Fruit fly (Drosophila melanogaster) whole organism, embryonic: Measurements from ENCODE around the gene mRpS18C.

Source experiments
- Atf-2 ChIP-seq: fragments of 200-800 bp; sonication (Bioruptor generic); optimal IDR thresholded peaks from 2 replicates; lab custom pipeline; 2016; ENCODE audit warnings: missing biosample characterization, missing genetic modification characterization
- BtbVII ChIP-seq: fragments of 200-800 bp; sonication (Bioruptor generic); optimal IDR thresholded peaks from 3 replicates; lab custom pipeline; 2017; ENCODE audit warnings: missing biosample characterization, mild to moderate bottlenecking, missing genetic modification characterization
- CG10321 ChIP-seq: fragments of 200-800 bp; sonication (Bioruptor generic); IDR thresholded peaks from 2 replicates; pipeline ENCODE4 v1.3.6; 2022; ENCODE audit warnings: missing biosample characterization, missing genetic modification characterization
- CG10654 ChIP-seq: fragments of 200-800 bp; sonication (Bioruptor generic); optimal IDR thresholded peaks from 2 replicates; lab custom pipeline; 2016; ENCODE audit warnings: missing biosample characterization, missing genetic modification characterization
- CG11085 ChIP-seq: fragments of 200-800 bp; sonication (Bioruptor generic); IDR thresholded peaks from 2 replicates; pipeline ENCODE4 v1.3.6; 2022; ENCODE audit warnings: missing biosample characterization, missing genetic modification characterization
- CG12155 ChIP-seq: fragments of 200-800 bp; sonication (Bioruptor generic); optimal IDR thresholded peaks from 3 replicates; lab custom pipeline; 2016; ENCODE audit warnings: missing biosample characterization, missing genetic modification characterization
- CG1233 ChIP-seq: fragments of 200-800 bp; sonication (Bioruptor generic); optimal IDR thresholded peaks from 4 replicates; lab custom pipeline; 2018; ENCODE audit warnings: missing biosample characterization, mild to moderate bottlenecking, missing genetic modification characterization
- CG12769 ChIP-seq: fragments of 200-800 bp; sonication (Bioruptor generic); optimal IDR thresholded peaks from 2 replicates; lab custom pipeline; 2019; ENCODE audit warnings: missing biosample characterization, mild to moderate bottlenecking, missing genetic modification characterization, moderate library complexity
- CG13424 ChIP-seq: fragments of 200-800 bp; sonication (Bioruptor generic); optimal IDR thresholded peaks from 2 replicates; lab custom pipeline; 2019; ENCODE audit warnings: missing biosample characterization, mild to moderate bottlenecking, missing genetic modification characterization, moderate library complexity
- CG13624 ChIP-seq: fragments of 200-800 bp; sonication (Bioruptor generic); optimal IDR thresholded peaks from 2 replicates; lab custom pipeline; 2016; ENCODE audit warnings: missing biosample characterization, missing genetic modification characterization
- CG15011 ChIP-seq: fragments of 200-800 bp; sonication (Bioruptor generic); optimal IDR thresholded peaks from 3 replicates; lab custom pipeline; 2018; ENCODE audit warnings: missing biosample characterization, mild to moderate bottlenecking, missing genetic modification characterization
- CG1603 ChIP-seq: fragments of 200-800 bp; sonication (Bioruptor generic); optimal IDR thresholded peaks from 2 replicates; lab custom pipeline; 2019; ENCODE audit warnings: missing biosample characterization, mild to moderate bottlenecking, missing genetic modification characterization, moderate library complexity
- CG18262 ChIP-seq: fragments of 200-800 bp; optimal IDR thresholded peaks from 3 replicates; lab custom pipeline; 2019; ENCODE audit warnings: missing biosample characterization, mild to moderate bottlenecking, missing genetic modification characterization, moderate library complexity
- CG31388 ChIP-seq: fragments of 200-800 bp; sonication (Bioruptor generic); optimal IDR thresholded peaks from 2 replicates; lab custom pipeline; 2016; ENCODE audit warnings: missing biosample characterization, missing genetic modification characterization
- CG34376 ChIP-seq: fragments of 200-800 bp; sonication (Bioruptor generic); optimal IDR thresholded peaks from 2 replicates; lab custom pipeline; 2018; ENCODE audit warnings: missing biosample characterization, mild to moderate bottlenecking, missing genetic modification characterization
- CG3995 ChIP-seq: fragments of 200-800 bp; sonication (Bioruptor generic); optimal IDR thresholded peaks from 3 replicates; lab custom pipeline; 2016; ENCODE audit warnings: missing biosample characterization, missing genetic modification characterization
- CG4404 ChIP-seq: fragments of 200-800 bp; sonication (Bioruptor generic); IDR thresholded peaks from 2 replicates; pipeline ENCODE4 v1.3.6; 2022; ENCODE audit warnings: missing biosample characterization, missing genetic modification characterization
- CG7928 ChIP-seq: fragments of 200-800 bp; sonication (Bioruptor generic); optimal IDR thresholded peaks from 2 replicates; lab custom pipeline; 2017; ENCODE audit warnings: missing biosample characterization, mild to moderate bottlenecking, missing genetic modification characterization
- CrebB ChIP-seq: fragments of 200-800 bp; sonication (Bioruptor generic); optimal IDR thresholded peaks from 3 replicates; lab custom pipeline; 2018; ENCODE audit warnings: missing biosample characterization, mild to moderate bottlenecking, missing genetic modification characterization
- Dll ChIP-seq: fragments of 200-800 bp; sonication (Bioruptor generic); IDR thresholded peaks from 4 replicates; pipeline ENCODE4 v1.3.6; 2022; ENCODE audit warnings: missing biosample characterization, missing genetic modification characterization; ENCODE audit not compliant: partially characterized antibody
- ERR ChIP-seq: fragments of 200-800 bp; sonication (Bioruptor generic); optimal IDR thresholded peaks from 2 replicates; lab custom pipeline; 2016; ENCODE audit warnings: missing biosample characterization, missing genetic modification characterization
- Ets65A ChIP-seq: fragments of 200-800 bp; sonication (Bioruptor generic); peaks from one replicate; lab custom pipeline; 2016; ENCODE audit warnings: missing biosample characterization, missing genetic modification characterization
- Ets97D ChIP-seq: fragments of 200-800 bp; sonication (Bioruptor generic); optimal IDR thresholded peaks from 3 replicates; lab custom pipeline; 2016; ENCODE audit warnings: missing biosample characterization, missing genetic modification characterization
- HLH4C ChIP-seq: fragments of 200-800 bp; sonication (Bioruptor generic); IDR thresholded peaks from 3 replicates; pipeline ENCODE4 v1.3.6; 2022; ENCODE audit warnings: missing biosample characterization, missing genetic modification characterization; ENCODE audit not compliant: partially characterized antibody
- Kr ChIP-seq: fragments of 200-800 bp; sonication (Bioruptor generic); optimal IDR thresholded peaks from 2 replicates; lab custom pipeline; 2017; ENCODE audit warnings: missing biosample characterization, mild to moderate bottlenecking, missing genetic modification characterization
- Lim3 ChIP-seq: fragments of 200-800 bp; sonication (Bioruptor generic); IDR thresholded peaks from 2 replicates; pipeline ENCODE4 v1.3.6; 2022; ENCODE audit warnings: missing biosample characterization, missing genetic modification characterization
- Lpt ChIP-seq: fragments of >200 bp; optimal IDR thresholded peaks from 2 replicates; lab custom pipeline; 2018; ENCODE audit warnings: missing biosample characterization, missing genetic modification characterization
- MTF-1 ChIP-seq: fragments of 200-800 bp; sonication (Bioruptor generic); optimal IDR thresholded peaks from 2 replicates; lab custom pipeline; 2018; ENCODE audit warnings: missing biosample characterization, mild to moderate bottlenecking, missing genetic modification characterization, borderline replicate concordance
- Meics ChIP-seq: fragments of 200-800 bp; sonication (Bioruptor generic); optimal IDR thresholded peaks from 2 replicates; lab custom pipeline; 2017; ENCODE audit warnings: missing biosample characterization, mild to moderate bottlenecking, missing genetic modification characterization
- Spps ChIP-seq: fragments of 200-800 bp; sonication (Bioruptor generic); optimal IDR thresholded peaks from 2 replicates; lab custom pipeline; 2018; ENCODE audit warnings: missing biosample characterization, mild to moderate bottlenecking, missing genetic modification characterization
- bigmax ChIP-seq: fragments of 200-800 bp; sonication (Bioruptor generic); optimal IDR thresholded peaks from 2 replicates; lab custom pipeline; 2018; ENCODE audit warnings: missing biosample characterization, mild to moderate bottlenecking, missing genetic modification characterization
- dan ChIP-seq: fragments of 200-800 bp; sonication (Bioruptor generic); IDR thresholded peaks from 2 replicates; pipeline ENCODE4 v1.3.6; 2022; ENCODE audit warnings: missing biosample characterization, missing genetic modification characterization
- en ChIP-seq: fragments of 200-800 bp; sonication (Bioruptor generic); optimal IDR thresholded peaks from 2 replicates; lab custom pipeline; 2016; ENCODE audit warnings: missing biosample characterization, missing genetic modification characterization
- fd96Cb ChIP-seq: fragments of 200-800 bp; sonication (Bioruptor generic); optimal IDR thresholded peaks from 2 replicates; lab custom pipeline; 2018; ENCODE audit warnings: missing biosample characterization, mild to moderate bottlenecking, missing genetic modification characterization, moderate library complexity
- gsb ChIP-seq: fragments of 200-800 bp; sonication (Bioruptor generic); IDR thresholded peaks from 2 replicates; pipeline ENCODE4 v1.3.6; 2022; ENCODE audit warnings: missing biosample characterization, missing genetic modification characterization
- gt ChIP-seq: fragments of 200-800 bp; sonication (Bioruptor generic); IDR thresholded peaks from 2 replicates; pipeline ENCODE4 v1.3.6; 2022; ENCODE audit warnings: missing biosample characterization, missing genetic modification characterization
- h ChIP-seq: fragments of >200 bp; optimal IDR thresholded peaks from 2 replicates; lab custom pipeline; 2017
- hbn ChIP-seq: fragments of 200-800 bp; sonication (Bioruptor generic); IDR thresholded peaks from 2 replicates; pipeline ENCODE4 v1.3.6; 2022; ENCODE audit warnings: missing biosample characterization, missing genetic modification characterization; ENCODE audit not compliant: partially characterized antibody
- jigr1 ChIP-seq: fragments of 200-800 bp; sonication (Bioruptor generic); IDR thresholded peaks from 3 replicates; pipeline ENCODE4 v1.3.6; 2022; ENCODE audit warnings: missing biosample characterization, missing genetic modification characterization
- jing ChIP-seq: fragments of 200-800 bp; sonication (Bioruptor generic); optimal IDR thresholded peaks from 2 replicates; lab custom pipeline; 2018; ENCODE audit warnings: missing biosample characterization, mild to moderate bottlenecking, missing genetic modification characterization
- kah ChIP-seq: fragments of 200-800 bp; sonication (Bioruptor generic); optimal IDR thresholded peaks from 2 replicates; lab custom pipeline; 2018; ENCODE audit warnings: missing biosample characterization, mild to moderate bottlenecking, missing genetic modification characterization
- ken ChIP-seq: fragments of 200-800 bp; sonication (Bioruptor generic); IDR thresholded peaks from 3 replicates; pipeline ENCODE4 v1.3.6; 2022; ENCODE audit warnings: missing biosample characterization, missing genetic modification characterization
- klu ChIP-seq: fragments of 200-800 bp; sonication (Bioruptor generic); IDR thresholded peaks from 2 replicates; pipeline ENCODE4 v1.3.6; 2022; ENCODE audit warnings: missing biosample characterization, missing genetic modification characterization
- lab ChIP-seq: fragments of 200-800 bp; sonication (Bioruptor generic); optimal IDR thresholded peaks from 3 replicates; lab custom pipeline; 2017; ENCODE audit warnings: missing biosample characterization, missing genetic modification characterization, mild to moderate bottlenecking, moderate library complexity, missing genetic modification reagents
- pita ChIP-seq: fragments of 200-800 bp; sonication (Bioruptor generic); optimal IDR thresholded peaks from 2 replicates; lab custom pipeline; 2017; ENCODE audit warnings: missing biosample characterization, mild to moderate bottlenecking, missing genetic modification characterization
- pros ChIP-seq: fragments of 200-800 bp; sonication (Bioruptor generic); optimal IDR thresholded peaks from 3 replicates; lab custom pipeline; 2019; ENCODE audit warnings: missing biosample characterization, mild to moderate bottlenecking, missing genetic modification characterization, moderate library complexity
- psq ChIP-seq: fragments of 200-800 bp; sonication (Bioruptor generic); optimal IDR thresholded peaks from 2 replicates; lab custom pipeline; 2017; ENCODE audit warnings: missing biosample characterization, missing genetic modification characterization
- slp2 ChIP-seq: fragments of 200-800 bp; sonication (Bioruptor generic); optimal IDR thresholded peaks from 2 replicates; lab custom pipeline; 2016; ENCODE audit warnings: missing biosample characterization, missing genetic modification characterization
- z ChIP-seq: fragments of 200-800 bp; sonication (Bioruptor generic); IDR thresholded peaks from 3 replicates; pipeline ENCODE4 v1.3.6; 2022; ENCODE audit warnings: missing biosample characterization, missing genetic modification characterization
- zen2 ChIP-seq: fragments of 200-800 bp; sonication (Bioruptor generic); IDR thresholded peaks from 3 replicates; pipeline ENCODE4 v1.3.6; 2022; ENCODE audit warnings: missing biosample characterization, missing genetic modification characterization; ENCODE audit not compliant: partially characterized antibody

mRpS18C gene

dm6 chr3R:30406482-30406881 lies 17.3 kb upstream of the mRpS18C start:
- TF ChIP-seq klu (GFP tag; lab: Robert Waterston, UW) (no peak), CG1603 (tag; lab: Kevin White, UChicago) (no peak), Ets65A (GFP tag; lab: Kevin White, UChicago) (peak; percentile 85), gsb (GFP tag; lab: Robert Waterston, UW) (no peak), HLH4C (GFP tag; lab: Robert Waterston, UW) (0 out of 3 replicates have a peak, but pooled peaks have one; percentile 25)

- TF ChIP-seq Meics (GFP tag; lab: Kevin White, UChicago) (peak; percentile 25), Lim3 (GFP tag; lab: Robert Waterston, UW) (no peak), lab (peak; percentile 68), jing (peak; percentile 13), psq (GFP tag; lab: Kevin White, UChicago) (no peak), hbn (GFP tag; lab: Robert Waterston, UW) (no peak), CG10321 (GFP tag; lab: Robert Waterston, UW) (no peak), CG3995 (no peak), ken (GFP tag; lab: Robert Waterston, UW) (0 out of 3 replicates have a peak, but pooled peaks have one; percentile 55), CG12769 (tag; lab: Kevin White, UChicago) (peak; percentile 56), CG13624 (GFP tag; lab: Kevin White, UChicago) (no peak), BtbVII (GFP tag; lab: Kevin White, UChicago) (no peak), CG10654 (peak; percentile 41), Atf-2 (peak; percentile 44), CG7928 (no peak), pros (GFP tag; lab: Kevin White, UChicago) (no peak), Spps (tag; lab: Kevin White, UChicago) (peak; percentile 33), gt (GFP tag; lab: Robert Waterston, UW) (no peak), CG11085 (GFP tag; lab: Robert Waterston, UW) (no peak), CG12155 (peak; percentile 9), dan (GFP tag; lab: Robert Waterston, UW) (no peak; the same call in 1 of the 2 replicates), pita (no peak), CG18262 (tag; lab: Kevin White, UChicago) (peak; percentile 53), fd96Cb (tag; lab: Kevin White, UChicago) (peak; percentile 62), z (GFP tag; lab: Robert Waterston, UW) (no peak), Kr (no peak), slp2 (GFP tag; lab: Kevin White, UChicago) (no peak), en (peak; percentile 17), kah (peak; percentile 1), bigmax (GFP tag; lab: Kevin White, UChicago) (no peak), h (no peak), zen2 (GFP tag; lab: Robert Waterston, UW) (no peak), CG13424 (tag; lab: Kevin White, UChicago) (peak; percentile 41), Dll (GFP tag; lab: Robert Waterston, UW) (no peak), MTF-1 (GFP tag; lab: Kevin White, UChicago) (no peak), CG1233 (GFP tag; lab: Kevin White, UChicago) (peak; percentile 31), jigr1 (no peak), CG31388 (GFP tag; lab: Kevin White, UChicago) (no peak), CG15011 (GFP tag; lab: Kevin White, UChicago) (peak; percentile 24), CG34376 (GFP tag; lab: Kevin White, UChicago) (no peak), ERR (GFP tag; lab: Kevin White, UChicago) (no peak), CG4404 (GFP tag; lab: Robert Waterston, UW) (no peak), Ets97D (GFP tag; lab: Kevin White, UChicago) (no peak), CrebB (no peak), Lpt (GFP tag; lab: Kevin White, UChicago) (no peak)
Observed at dm6 chr3R:30413795-30414194, 10.0 kb upstream of the mRpS18C start.
